Fruit fly (Drosophila melanogaster) whole organism: ENCODE measurements around the gene CG5068.

Experiments used
- EcR ChIP-seq, 2 experiments: fragments of >200 bp; optimal IDR thresholded peaks; 2 replicates each; lab custom pipeline; 2017; ENCODE audit warnings: missing biosample characterization in 2 of 2, missing genetic modification characterization in 2 of 2, missing genetic modification reagents in 2 of 2
- pan ChIP-seq: fragments of >200 bp; optimal IDR thresholded peaks from 2 replicates; lab custom pipeline; 2017
- psq ChIP-seq: fragments of >200 bp; optimal IDR thresholded peaks from 2 replicates; lab custom pipeline; 2017
- usp ChIP-seq: fragments of >200 bp; optimal IDR thresholded peaks from 2 replicates; lab custom pipeline; 2017; ENCODE audit warnings: missing biosample characterization, missing genetic modification characterization, mixed read lengths

dm6 chr3L:8985132-8985847 lies 1.2 kb upstream of the CG5068 start:
- TF ChIP-seq psq (lab: Kevin White, UChicago) (no peak), usp (GFP tag; lab: Kevin White, UChicago) (no peak), EcR (GFP tag; optimal IDR thresholded peaks at IDR 0.05; lab: Kevin White, UChicago) (no peak), pan (lab: Kevin White, UChicago) (no peak)
